Worm (Caenorhabditis elegans) whole organism, early embryonic: Measurements from ENCODE around the gene clec-48.

Experiments used
- B0310.2 ChIP-seq: sonication (generic microtip); optimal IDR thresholded peaks from 2 replicates; lab custom pipeline; 2016; ENCODE audit warnings: mild to moderate bottlenecking, missing genetic modification characterization, missing compliant biosample characterization
- ama-1 ChIP-seq: fragments of 150-350 bp; optimal IDR thresholded peaks from 2 replicates; lab custom pipeline; 2014
- ceh-13 ChIP-seq: fragments of 200-800 bp; sonication (Bioruptor generic); optimal IDR thresholded peaks from 2 replicates; lab custom pipeline; 2018; ENCODE audit warnings: mild to moderate bottlenecking, missing genetic modification characterization, missing compliant biosample characterization
- ceh-36 ChIP-seq: sonication (generic microtip); optimal IDR thresholded peaks from 2 replicates; lab custom pipeline; 2016; ENCODE audit warnings: missing genetic modification characterization, inconsistent platforms, missing compliant biosample characterization
- hmbx-1 ChIP-seq: sonication (generic microtip); optimal IDR thresholded peaks from 2 replicates; lab custom pipeline; 2016; ENCODE audit warnings: mild to moderate bottlenecking, missing genetic modification characterization, missing compliant biosample characterization
- hmg-4 ChIP-seq: fragments of 200-800 bp; sonication (Bioruptor generic); optimal IDR thresholded peaks from 2 replicates; lab custom pipeline; 2018; ENCODE audit warnings: mild to moderate bottlenecking, missing genetic modification characterization, missing compliant biosample characterization
- sea-1 ChIP-seq: fragments of 200-800 bp; sonication (Bioruptor generic); conservative IDR thresholded peaks from 2 replicates; pipeline ENCODE4 v1.3.6; 2022; ENCODE audit warnings: missing genetic modification characterization, missing compliant biosample characterization
- tra-4 ChIP-seq: sonication (generic microtip); optimal IDR thresholded peaks from 2 replicates; lab custom pipeline; 2017; ENCODE audit warnings: missing genetic modification characterization, missing compliant biosample characterization

- no peak for TF ChIP-seq ama-1 (lab: Kevin White, UChicago)
- TF ChIP-seq hmg-4 (GFP tag; lab: Kevin White, UChicago) = no peak
- TF ChIP-seq ceh-13 (GFP tag; lab: Kevin White, UChicago) = no peak
- TF ChIP-seq tra-4 (tag; lab: Kevin White, UChicago) = no peak
- no peak for TF ChIP-seq hmbx-1 (tag; lab: Kevin White, UChicago)
- TF ChIP-seq B0310.2 (tag; lab: Kevin White, UChicago) = no peak
- TF ChIP-seq ceh-36 (tag; lab: Kevin White, UChicago) = no peak
- no peak for TF ChIP-seq sea-1 (GFP tag; lab: Robert Waterston, UW)
Measured at ce11 chrV:18171568-18171967, 13.7 kb downstream of the clec-48 start, which contains the start of gene C14A6.8.
